Worm (Caenorhabditis elegans) whole organism, L3 larva: ENCODE results near the gene T28D6.5.

Source experiments
- R02D3.7 ChIP-seq: fragments of 150-350 bp; optimal IDR thresholded peaks from 2 replicates; lab custom pipeline; 2014; ENCODE audit warnings: missing biosample characterization, missing genetic modification characterization
- aly-2 ChIP-seq: fragments of 150-350 bp; optimal IDR thresholded peaks from 2 replicates; lab custom pipeline; 2014; ENCODE audit warnings: missing biosample characterization, missing genetic modification characterization
- ama-1 ChIP-seq: fragments of 150-350 bp; optimal IDR thresholded peaks from 2 replicates; lab custom pipeline; 2018
- ceh-28 ChIP-seq: fragments of 150-350 bp; optimal IDR thresholded peaks from 2 replicates; lab custom pipeline; 2014; ENCODE audit warnings: missing biosample characterization, missing genetic modification reagents, missing genetic modification characterization
- ceh-9 ChIP-seq: sonication (generic microtip); optimal IDR thresholded peaks from 2 replicates; lab custom pipeline; 2018; ENCODE audit warnings: missing biosample characterization, missing genetic modification characterization
- egl-27 ChIP-seq: sonication (generic microtip); optimal IDR thresholded peaks from 4 replicates; lab custom pipeline; 2017; ENCODE audit warnings: missing biosample characterization, missing genetic modification reagents, missing genetic modification characterization
- egl-5 ChIP-seq: fragments of 150-350 bp; optimal IDR thresholded peaks from 2 replicates; lab custom pipeline; 2017; ENCODE audit warnings: missing biosample characterization, missing genetic modification reagents, missing genetic modification characterization, inconsistent platforms
- elt-2 ChIP-seq: sonication (generic microtip); optimal IDR thresholded peaks from 2 replicates; lab custom pipeline; 2016; ENCODE audit warnings: missing genetic modification reagents, mild to moderate bottlenecking, missing genetic modification characterization, missing compliant biosample characterization
- elt-3 ChIP-seq, 3 experiments: fragments of 150-350 bp in 1 of 3; sonication (generic microtip) in 2 of 3; optimal IDR thresholded peaks; 2 replicates in 2 of 3; 4 replicates in 1 of 3; lab custom pipeline; 2014 to 2017; ENCODE audit warnings: missing biosample characterization in 3 of 3, missing genetic modification characterization in 3 of 3
- fkh-10 ChIP-seq: sonication (generic microtip); optimal IDR thresholded peaks from 2 replicates; lab custom pipeline; 2017; ENCODE audit warnings: missing biosample characterization, missing genetic modification reagents, missing genetic modification characterization
- hmg-11 ChIP-seq: sonication (generic microtip); optimal IDR thresholded peaks from 2 replicates; lab custom pipeline; 2016; ENCODE audit warnings: missing genetic modification characterization, missing compliant biosample characterization
- jun-1 ChIP-seq: fragments of 150-350 bp; optimal IDR thresholded peaks from 2 replicates; lab custom pipeline; 2014; ENCODE audit warnings: missing biosample characterization, missing genetic modification reagents, missing genetic modification characterization
- lin-15B ChIP-seq: fragments of 150-350 bp; optimal IDR thresholded peaks from 2 replicates; lab custom pipeline; 2014; ENCODE audit warnings: missing biosample characterization, missing genetic modification characterization
- lin-39 ChIP-seq: fragments of 150-350 bp; optimal IDR thresholded peaks from 2 replicates; lab custom pipeline; 2018; ENCODE audit warnings: missing biosample characterization, missing genetic modification reagents, missing genetic modification characterization
- lsy-12 ChIP-seq: sonication (generic microtip); optimal IDR thresholded peaks from 2 replicates; lab custom pipeline; 2016; ENCODE audit warnings: mild to moderate bottlenecking, missing genetic modification characterization, missing compliant biosample characterization
- mml-1 ChIP-seq: fragments of 150-350 bp; sonication (generic microtip); optimal IDR thresholded peaks from 3 replicates; lab custom pipeline; 2014; ENCODE audit warnings: missing biosample characterization, missing genetic modification characterization
- nfya-1 ChIP-seq: sonication (generic microtip); optimal IDR thresholded peaks from 2 replicates; lab custom pipeline; 2017; ENCODE audit warnings: missing genetic modification characterization, mild to moderate bottlenecking, missing compliant biosample characterization, antibody characterized with exemption, moderate library complexity; ENCODE audit not compliant: insufficient read depth
- nhr-11 ChIP-seq: fragments of 150-350 bp; optimal IDR thresholded peaks from 2 replicates; lab custom pipeline; 2014; ENCODE audit warnings: missing biosample characterization, missing genetic modification characterization
- nhr-12 ChIP-seq: fragments of 150-350 bp; optimal IDR thresholded peaks from 2 replicates; lab custom pipeline; 2014; ENCODE audit warnings: missing biosample characterization, missing genetic modification characterization
- nhr-23 ChIP-seq: fragments of 150-350 bp; optimal IDR thresholded peaks from 2 replicates; lab custom pipeline; 2014; ENCODE audit warnings: missing biosample characterization, missing genetic modification reagents, missing genetic modification characterization
- nhr-237 ChIP-seq: fragments of 150-350 bp; optimal IDR thresholded peaks from 2 replicates; lab custom pipeline; 2014; ENCODE audit warnings: missing biosample characterization, missing genetic modification characterization
- nhr-25 ChIP-seq: sonication (generic microtip); optimal IDR thresholded peaks from 2 replicates; lab custom pipeline; 2017; ENCODE audit warnings: missing biosample characterization, missing genetic modification characterization
- nhr-43 ChIP-seq: sonication (generic microtip); optimal IDR thresholded peaks from 2 replicates; lab custom pipeline; 2016; ENCODE audit warnings: mild to moderate bottlenecking, missing genetic modification characterization, missing compliant biosample characterization; ENCODE audit not compliant: poor library complexity, severe bottlenecking
- nhr-67 ChIP-seq: fragments of 150-350 bp; optimal IDR thresholded peaks from 2 replicates; lab custom pipeline; 2014; ENCODE audit warnings: missing biosample characterization, missing genetic modification characterization
- nhr-76 ChIP-seq: fragments of 150-350 bp; sonication (generic microtip); optimal IDR thresholded peaks from 5 replicates; lab custom pipeline; 2014; ENCODE audit warnings: missing biosample characterization, missing genetic modification characterization
- nhr-77 ChIP-seq: fragments of 150-350 bp; optimal IDR thresholded peaks from 2 replicates; lab custom pipeline; 2014; ENCODE audit warnings: missing biosample characterization, missing genetic modification characterization
- pha-4 ChIP-seq: fragments of 150-350 bp; optimal IDR thresholded peaks from 2 replicates; lab custom pipeline; 2014; ENCODE audit warnings: missing biosample characterization, missing genetic modification reagents, missing genetic modification characterization
- pqm-1 ChIP-seq: fragments of 150-350 bp; optimal IDR thresholded peaks from 2 replicates; lab custom pipeline; 2017; ENCODE audit warnings: missing biosample characterization, missing genetic modification characterization, inconsistent platforms
- skn-1 ChIP-seq: fragments of 150-350 bp; optimal IDR thresholded peaks from 2 replicates; lab custom pipeline; 2014; ENCODE audit warnings: missing biosample characterization, missing genetic modification characterization
- snpc-4 ChIP-seq: fragments of 150-350 bp; optimal IDR thresholded peaks from 2 replicates; lab custom pipeline; 2014; ENCODE audit warnings: missing biosample characterization, missing genetic modification characterization
- tbx-2 ChIP-seq: sonication (generic microtip); optimal IDR thresholded peaks from 2 replicates; lab custom pipeline; 2016; ENCODE audit warnings: mild to moderate bottlenecking, missing genetic modification characterization, missing compliant biosample characterization
- zag-1 ChIP-seq: fragments of 150-350 bp; optimal IDR thresholded peaks from 2 replicates; lab custom pipeline; 2014; ENCODE audit warnings: missing biosample characterization, missing genetic modification characterization
- ztf-11 ChIP-seq: fragments of 150-350 bp; optimal IDR thresholded peaks from 2 replicates; lab custom pipeline; 2014; ENCODE audit warnings: missing biosample characterization, missing genetic modification characterization
- ztf-4 ChIP-seq: fragments of 150-350 bp; optimal IDR thresholded peaks from 2 replicates; lab custom pipeline; 2014; ENCODE audit warnings: missing biosample characterization, missing genetic modification characterization

Gene T28D6.5

ce11 chrIII:11361394-11361793, 27.9 kb downstream of the T28D6.5 start:
- TF ChIP-seq mml-1 (no peak), jun-1 (tag; lab: Kevin White, UChicago) (no peak), egl-5 (tag; lab: Kevin White, UChicago) (no peak), nhr-237 (no peak)

DNA sequence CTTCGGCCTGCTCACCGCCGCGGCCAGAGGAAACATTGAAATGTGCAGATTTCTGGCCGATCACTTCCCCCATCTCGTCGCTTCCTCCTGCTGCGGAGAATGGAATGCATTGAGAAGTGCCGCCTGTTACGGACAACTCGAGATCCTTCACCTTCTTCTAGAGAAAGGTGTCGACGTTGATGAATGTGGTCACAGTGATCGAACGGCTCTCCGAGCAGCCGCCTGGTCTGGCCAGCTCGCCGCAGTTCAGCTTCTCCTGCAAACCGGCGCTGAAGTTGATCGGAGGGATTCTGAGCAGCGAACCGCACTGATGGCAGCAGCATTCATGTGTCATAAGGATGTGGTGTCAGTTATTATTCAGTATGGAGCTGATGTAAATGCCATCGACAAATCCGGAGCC, 29.4 kb downstream of the T28D6.5 start:
- no peak for TF ChIP-seq ztf-11 (tag; lab: Kevin White, UChicago)
- no peak for TF ChIP-seq ama-1 (lab: Kevin White, UChicago)
- no peak for TF ChIP-seq fkh-10
- no peak for TF ChIP-seq elt-3 (tag; optimal IDR thresholded peaks at IDR 0.05; lab: Kevin White, UChicago)

DNA sequence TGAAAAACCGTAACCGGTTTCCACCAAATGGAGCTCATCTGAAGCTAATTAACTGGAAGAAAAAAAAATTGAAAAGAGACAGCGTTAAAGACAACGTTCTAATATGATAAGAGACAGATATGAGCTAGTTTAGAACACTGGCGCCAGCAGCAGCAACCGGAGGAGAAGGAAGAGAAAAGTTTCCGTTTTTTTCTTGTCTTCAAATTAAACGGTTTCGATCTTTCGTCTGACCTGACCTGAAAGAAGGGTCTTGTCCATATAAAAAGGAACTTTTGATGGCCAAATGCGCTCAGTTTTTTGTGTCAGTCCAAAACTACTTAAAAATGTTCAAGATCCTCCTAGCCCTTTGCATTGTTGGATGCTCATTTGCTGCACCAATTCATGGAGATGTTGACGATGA, 33.0 kb downstream of the T28D6.5 start, which contains the start of gene T28D6.3:
T28D6.3 (plus strand) TSS at position 301 of the 400 bp plus-strand sequence.
- no peak for TF ChIP-seq nhr-25 (tag; lab: Kevin White, UChicago)
- TF ChIP-seq nhr-23 (tag; lab: Kevin White, UChicago) = peak; percentile 30
- TF ChIP-seq, all 47 proteins: peak for 1

DNA sequence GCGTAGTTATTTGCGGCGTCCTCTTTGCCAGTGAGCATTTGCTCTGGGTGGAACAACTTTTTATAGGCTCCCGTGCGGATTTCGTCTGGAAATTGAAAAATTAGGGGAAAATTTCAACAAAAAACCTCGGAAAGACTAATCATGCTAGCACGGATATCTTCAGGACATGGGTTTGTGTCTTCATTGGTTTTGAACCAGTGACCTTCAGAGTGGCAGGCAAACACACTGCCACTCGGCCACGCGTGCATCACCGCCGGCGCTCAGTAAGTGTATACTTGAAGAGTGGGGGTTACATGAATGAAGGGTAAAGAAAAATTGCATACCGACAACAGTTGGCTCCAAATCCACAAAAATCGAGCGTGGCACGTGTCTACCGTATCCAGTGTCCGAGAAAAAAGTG, 37.8 kb downstream of the T28D6.5 start:
- TF ChIP-seq ztf-4 (tag; lab: Kevin White, UChicago) (no peak), elt-2 (tag; lab: Kevin White, UChicago) (peak; percentile 42), ama-1 (lab: Kevin White, UChicago) (no peak), skn-1 (peak; percentile 67), nhr-23 (tag; lab: Kevin White, UChicago) (no peak), lsy-12 (peak; percentile 69), aly-2 (tag; lab: Kevin White, UChicago) (no peak), nhr-12 (tag; lab: Kevin White, UChicago) (no peak), snpc-4 (peak; percentile 52), nfya-1 (peak; percentile 65), lin-15B (tag; lab: Kevin White, UChicago) (peak; percentile 30), hmg-11 (tag; lab: Kevin White, UChicago) (peak; percentile 48), R02D3.7 (tag; lab: Kevin White, UChicago) (no peak), nhr-11 (no peak), pha-4 (tag; lab: Kevin White, UChicago) (peak; percentile 37), zag-1 (no peak), lin-39 (tag; lab: Kevin White, UChicago) (peak; percentile 61), egl-27 (tag; lab: Kevin White, UChicago) (no peak), tbx-2 (tag; lab: Kevin White, UChicago) (peak; percentile 2), nhr-43 (tag; lab: Kevin White, UChicago) (peak; percentile 63)

DNA sequence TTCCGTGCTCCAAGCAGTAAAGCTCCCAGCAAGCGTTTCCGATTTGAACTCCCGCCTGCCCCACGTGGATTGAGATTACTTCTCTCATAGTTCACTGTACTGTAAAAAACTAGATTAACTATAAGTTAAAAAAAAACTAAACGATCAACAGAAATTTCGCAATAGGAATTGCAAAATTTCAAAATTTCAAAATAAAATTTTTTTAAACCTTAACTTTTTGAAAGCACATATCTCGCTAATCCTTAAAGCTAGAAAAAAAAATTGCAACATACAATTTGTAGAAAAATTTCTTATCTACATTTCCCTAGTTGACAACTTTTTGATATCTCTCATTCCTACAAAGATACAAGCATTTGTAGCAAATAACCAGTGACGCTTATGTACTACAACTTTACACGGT, 38.2 kb downstream of the T28D6.5 start, which contains the start of gene tba-7:
tba-7 (minus strand) TSS at position 101 of the 400 bp plus-strand sequence.
- TF ChIP-seq pha-4 (tag; lab: Kevin White, UChicago) (no peak), nhr-11 (no peak), nhr-76 (tag; lab: Kevin White, UChicago) (no peak)

- TF ChIP-seq ama-1 (lab: Kevin White, UChicago) (peak; percentile 45), snpc-4 (peak; percentile 89), nhr-11 (no peak), ceh-9 (no peak), nhr-77 (no peak), ceh-28 (tag; lab: Kevin White, UChicago) (peak; percentile 18), nhr-67 (no peak), pha-4 (tag; lab: Kevin White, UChicago) (peak; percentile 27), elt-2 (tag; lab: Kevin White, UChicago) (peak; percentile 58), pqm-1 (tag; lab: Kevin White, UChicago) (peak; percentile 28), nhr-43 (tag; lab: Kevin White, UChicago) (no peak)
Observed at ce11 chrIII:11372199-11372938, 38.9 kb downstream of the T28D6.5 start.
